Fruit fly (Drosophila melanogaster): ENCODE results near the gene RecQ5.

RecQ5 gene

dm6 chr3L:14665802-14666351 lies 34.0 kb upstream of the RecQ5 start (continued):
- TF ChIP-seq CG7928 (GFP tag; optimal IDR thresholded peaks at IDR 0.05) = peak; percentile 51
- peak; percentile 54 for TF ChIP-seq Jarid2 (GFP tag; optimal IDR thresholded peaks at IDR 0.05)
- peak; percentile 86 for TF ChIP-seq Ptx1 (GFP tag; IDR thresholded peaks at IDR 0.05)
- TF ChIP-seq CG16779 (GFP tag; IDR thresholded peaks at IDR 0.05) = 0 out of 2 replicates have a peak, but pooled peaks have one; percentile 9
- peak; percentile 49 for TF ChIP-seq nerfin-1 (tag; optimal IDR thresholded peaks at IDR 0.05)
- TF ChIP-seq dmrt11E (tag; optimal IDR thresholded peaks at IDR 0.05) = peak; percentile 92
- peak; percentile 57 for TF ChIP-seq CG17802 (tag; optimal IDR thresholded peaks at IDR 0.05)
- peak; percentile 51 for TF ChIP-seq CG31365 (tag; optimal IDR thresholded peaks at IDR 0.05)
- peak; percentile 87 for TF ChIP-seq Mad (GFP tag; optimal IDR thresholded peaks at IDR 0.05)
- peak; percentile 8 for TF ChIP-seq exex (tag; optimal IDR thresholded peaks at IDR 0.05)
- TF ChIP-seq gem (tag; optimal IDR thresholded peaks at IDR 0.05) = peak; percentile 92
- TF ChIP-seq crp (GFP tag; optimal IDR thresholded peaks at IDR 0.05) = peak in 1 of 2 experiments; percentile 39

DNA sequence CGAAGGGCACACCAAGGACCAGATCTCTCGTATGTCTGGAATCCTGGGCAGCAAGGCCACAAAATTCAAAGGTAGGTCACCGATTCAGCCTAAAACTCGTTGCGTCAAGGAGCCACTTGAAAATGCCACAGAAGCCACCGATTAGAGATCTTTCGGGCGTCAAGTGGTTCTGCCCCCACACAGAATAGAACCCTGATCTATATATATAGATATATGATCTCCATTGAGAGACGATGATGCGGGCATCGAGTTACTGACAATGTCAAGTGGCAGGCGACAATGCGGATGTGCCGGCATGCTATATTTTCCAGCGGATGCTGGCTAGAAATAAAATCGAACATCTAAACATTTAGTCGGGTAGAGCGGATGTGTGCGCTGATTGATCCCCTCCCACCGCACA lies 32.5 kb upstream of the RecQ5 start:
- TF ChIP-seq odd (GFP tag; optimal IDR thresholded peaks at IDR 0.05) (no peak), Vsx1 (GFP tag; optimal IDR thresholded peaks at IDR 0.05) (no peak), dmrt11E (tag; optimal IDR thresholded peaks at IDR 0.05) (peak; percentile 49), jumu (GFP tag; optimal IDR thresholded peaks at IDR 0.05) (no peak), luna (GFP tag; optimal IDR thresholded peaks at IDR 0.05) (no peak), CG8388 (GFP tag; optimal IDR thresholded peaks at IDR 0.05) (no peak), cwo (GFP tag; optimal IDR thresholded peaks at IDR 0.05) (no peak), Taf1 (GFP tag; IDR thresholded peaks at IDR 0.05) (no peak), CG14710 (tag; optimal IDR thresholded peaks at IDR 0.05) (no peak), Lpt (GFP tag; optimal IDR thresholded peaks at IDR 0.05) (no peak), Trl (optimal IDR thresholded peaks at IDR 0.05) (no peak), Trl (GFP tag; optimal IDR thresholded peaks at IDR 0.05) (no peak), Dek (tag; optimal IDR thresholded peaks at IDR 0.05) (no peak), trem (tag; optimal IDR thresholded peaks at IDR 0.05) (no peak), kah (GFP tag; optimal IDR thresholded peaks at IDR 0.05) (peak; percentile 74), Sin3A (optimal IDR thresholded peaks at IDR 0.05) (no peak), gem (tag; optimal IDR thresholded peaks at IDR 0.05) (no peak), tin (GFP tag; optimal IDR thresholded peaks at IDR 0.05) (peak; percentile 3), emc (GFP tag; optimal IDR thresholded peaks at IDR 0.05) (no peak), Med (GFP tag) (peak; percentile 42), zen (tag; optimal IDR thresholded peaks at IDR 0.05) (no peak), CG3065 (GFP tag; optimal IDR thresholded peaks at IDR 0.05) (no peak), lab (GFP tag; optimal IDR thresholded peaks at IDR 0.05) (no peak), CG6813 (GFP tag; optimal IDR thresholded peaks at IDR 0.05) (no peak), CG11696 (GFP tag; IDR thresholded peaks at IDR 0.05) (no peak), Awh (GFP tag; IDR thresholded peaks at IDR 0.05) (no peak), crc (GFP tag; optimal IDR thresholded peaks at IDR 0.05) (no peak), gcm (GFP tag; optimal IDR thresholded peaks at IDR 0.05) (peak; percentile 90), Kr (GFP tag; optimal IDR thresholded peaks at IDR 0.05) (peak; percentile 35)

DNA sequence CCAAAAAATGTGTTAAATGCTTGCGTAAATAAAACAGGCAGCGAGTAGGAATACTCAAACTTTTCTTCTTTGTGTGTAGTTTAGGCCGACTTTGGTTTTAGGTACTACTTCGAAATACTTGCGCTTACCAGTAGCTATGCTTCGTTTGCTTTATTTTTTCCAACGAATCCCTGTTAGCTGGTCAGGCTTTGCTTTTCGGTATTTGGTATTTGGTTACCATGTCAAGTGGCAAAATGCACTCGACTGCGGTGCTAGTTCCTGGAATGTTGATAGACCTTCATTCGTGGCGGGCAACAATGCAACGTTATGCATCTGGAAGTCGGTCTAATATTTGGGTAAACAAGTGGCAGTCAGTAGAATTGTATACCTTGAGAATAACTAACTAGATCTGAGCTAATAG lies 31.9 kb upstream of the RecQ5 start:
- peak in 1 of 3 experiments; percentile 71 for TF ChIP-seq Stat92E (GFP tag; optimal IDR thresholded peaks at IDR 0.05)
- TF ChIP-seq tll (GFP tag; optimal IDR thresholded peaks at IDR 0.05) = peak in 1 of 2 experiments; percentile 62
- no peak for TF ChIP-seq Meics (GFP tag; optimal IDR thresholded peaks at IDR 0.05)
- peak; percentile 10 for TF ChIP-seq Ets65A (GFP tag)
- no peak for TF ChIP-seq CG8359 (GFP tag; optimal IDR thresholded peaks at IDR 0.05; ENCODE audit: borderline replicate concordance)
- TF ChIP-seq CG2199 (GFP tag; IDR thresholded peaks at IDR 0.05) = 0 out of 3 replicates have a peak, but pooled peaks have one; percentile 5
